Fruit fly (Drosophila melanogaster): ENCODE measurements around the gene FarO.

- no peak for TF ChIP-seq usp (GFP tag; optimal IDR thresholded peaks at IDR 0.05)
- TF ChIP-seq psq (optimal IDR thresholded peaks at IDR 0.05): no peak
- TF ChIP-seq Dll (optimal IDR thresholded peaks at IDR 0.05): no peak
- TF ChIP-seq CG8478 (optimal IDR thresholded peaks at IDR 0.05): no peak
- no peak for TF ChIP-seq EcR (GFP tag; optimal IDR thresholded peaks at IDR 0.05)
These were observed 28.3 kb downstream of the FarO start, which contains the start of gene Cyp4d14 for dm6 chrX:2175265-2175795.

All from whole organism.